Fruit fly (Drosophila melanogaster) whole organism, embryonic: ENCODE measurements around the gene ple.

ENCODE experiments used
- CG10543 ChIP-seq: fragments of 200-800 bp; sonication (Bioruptor generic); optimal IDR thresholded peaks from 3 replicates; lab custom pipeline; 2017; ENCODE audit warnings: missing biosample characterization, mild to moderate bottlenecking, missing genetic modification characterization, moderate library complexity
- CG10565 ChIP-seq: fragments of 200-800 bp; sonication (Bioruptor generic); optimal IDR thresholded peaks from 3 replicates; lab custom pipeline; 2016; ENCODE audit warnings: missing biosample characterization, mild to moderate bottlenecking, missing genetic modification characterization
- CG11723 ChIP-seq: fragments of 200-800 bp; sonication (Bioruptor generic); optimal IDR thresholded peaks from 2 replicates; lab custom pipeline; 2017; ENCODE audit warnings: missing biosample characterization, mild to moderate bottlenecking, missing genetic modification characterization
- CG13624 ChIP-seq: fragments of 200-800 bp; sonication (Bioruptor generic); optimal IDR thresholded peaks from 2 replicates; lab custom pipeline; 2016; ENCODE audit warnings: missing biosample characterization, missing genetic modification characterization
- CG14014 ChIP-seq: fragments of 200-800 bp; sonication (Bioruptor generic); IDR thresholded peaks from 2 replicates; pipeline ENCODE4 v1.3.6; 2022; ENCODE audit warnings: missing biosample characterization, missing genetic modification characterization
- CG14050 ChIP-seq: fragments of 200-800 bp; sonication (Bioruptor generic); IDR thresholded peaks from 3 replicates; pipeline ENCODE4 v1.3.6; 2022; ENCODE audit warnings: missing biosample characterization, missing genetic modification characterization
- CG16779 ChIP-seq: fragments of 200-800 bp; sonication (Bioruptor generic); IDR thresholded peaks from 2 replicates; pipeline ENCODE4 v1.3.6; 2022; ENCODE audit warnings: missing biosample characterization, missing genetic modification characterization
- CG17361 ChIP-seq: fragments of 200-800 bp; sonication (Bioruptor generic); IDR thresholded peaks from 3 replicates; pipeline ENCODE4 v1.3.6; 2022; ENCODE audit warnings: missing biosample characterization, missing genetic modification characterization
- CG1792 ChIP-seq: fragments of 200-800 bp; sonication (Bioruptor generic); optimal IDR thresholded peaks from 2 replicates; lab custom pipeline; 2016; ENCODE audit warnings: missing biosample characterization, missing genetic modification characterization
- CG18011 ChIP-seq: fragments of 200-800 bp; sonication (Bioruptor generic); optimal IDR thresholded peaks from 2 replicates; lab custom pipeline; 2017; ENCODE audit warnings: missing biosample characterization, missing genetic modification characterization, mild to moderate bottlenecking, moderate library complexity, missing genotype
- CG1832 ChIP-seq: fragments of 200-800 bp; sonication (Bioruptor generic); optimal IDR thresholded peaks from 2 replicates; lab custom pipeline; 2017; ENCODE audit warnings: missing biosample characterization, mild to moderate bottlenecking, missing genetic modification characterization, inconsistent platforms
- CG2678 ChIP-seq: fragments of 200-800 bp; sonication (Bioruptor generic); optimal IDR thresholded peaks from 3 replicates; lab custom pipeline; 2019; ENCODE audit warnings: missing biosample characterization, mild to moderate bottlenecking, missing genetic modification characterization, moderate library complexity
- CG32772 ChIP-seq: fragments of 200-800 bp; sonication (Bioruptor generic); IDR thresholded peaks from 2 replicates; pipeline ENCODE4 v1.3.6; 2022; ENCODE audit warnings: missing biosample characterization, missing genetic modification characterization
- CG33557 ChIP-seq: fragments of 200-800 bp; sonication (Bioruptor generic); optimal IDR thresholded peaks from 2 replicates; lab custom pipeline; 2019; ENCODE audit warnings: missing biosample characterization, mild to moderate bottlenecking, missing genetic modification characterization, moderate library complexity
- CG3838 ChIP-seq: fragments of 200-800 bp; sonication (Bioruptor generic); optimal IDR thresholded peaks from 3 replicates; lab custom pipeline; 2016; ENCODE audit warnings: missing biosample characterization, missing genetic modification characterization
- CG3995 ChIP-seq: fragments of 200-800 bp; sonication (Bioruptor generic); optimal IDR thresholded peaks from 3 replicates; lab custom pipeline; 2016; ENCODE audit warnings: missing biosample characterization, missing genetic modification characterization
- CG4404 ChIP-seq: fragments of 200-800 bp; sonication (Bioruptor generic); IDR thresholded peaks from 2 replicates; pipeline ENCODE4 v1.3.6; 2022; ENCODE audit warnings: missing biosample characterization, missing genetic modification characterization
- CG6689 ChIP-seq: fragments of 200-800 bp; sonication (Bioruptor generic); IDR thresholded peaks from 2 replicates; pipeline ENCODE4 v1.3.6; 2022; ENCODE audit warnings: missing biosample characterization, missing genetic modification characterization
- CG6765 ChIP-seq: fragments of 200-800 bp; sonication (Bioruptor generic); optimal IDR thresholded peaks from 3 replicates; lab custom pipeline; 2017; ENCODE audit warnings: missing biosample characterization, mild to moderate bottlenecking, missing genetic modification characterization
- CG7271 ChIP-seq: fragments of 200-800 bp; sonication (Bioruptor generic); optimal IDR thresholded peaks from 2 replicates; lab custom pipeline; 2018; ENCODE audit warnings: missing biosample characterization, mild to moderate bottlenecking, missing genetic modification characterization, moderate library complexity
- CG7357 ChIP-seq: fragments of 200-800 bp; sonication (Bioruptor generic); IDR thresholded peaks from 3 replicates; pipeline ENCODE4 v1.3.6; 2022; ENCODE audit warnings: missing biosample characterization, missing genetic modification characterization
- CG7963 ChIP-seq: fragments of 200-800 bp; sonication (Bioruptor generic); IDR thresholded peaks from 3 replicates; pipeline ENCODE4 v1.3.6; 2022; ENCODE audit warnings: missing biosample characterization, missing genetic modification characterization; ENCODE audit not compliant: partially characterized antibody
- CG8359 ChIP-seq: fragments of 200-800 bp; sonication (Bioruptor generic); optimal IDR thresholded peaks from 2 replicates; lab custom pipeline; 2017; ENCODE audit warnings: missing biosample characterization, mild to moderate bottlenecking, missing genetic modification characterization, borderline replicate concordance
- CG9215 ChIP-seq: fragments of 200-800 bp; sonication (Bioruptor generic); IDR thresholded peaks from 2 replicates; pipeline ENCODE4 v1.3.6; 2022; ENCODE audit warnings: missing biosample characterization, missing genetic modification characterization
- CG9797 ChIP-seq: fragments of 200-800 bp; sonication (Bioruptor generic); optimal IDR thresholded peaks from 3 replicates; lab custom pipeline; 2018; ENCODE audit warnings: missing biosample characterization, mild to moderate bottlenecking, missing genetic modification characterization
- CG9876 ChIP-seq: fragments of 200-800 bp; sonication (Bioruptor generic); optimal IDR thresholded peaks from 2 replicates; lab custom pipeline; 2016; ENCODE audit warnings: missing biosample characterization, missing genetic modification characterization
- CG9932 ChIP-seq: fragments of 200-800 bp; sonication (Bioruptor generic); IDR thresholded peaks from 2 replicates; pipeline ENCODE4 v1.3.6; 2022; ENCODE audit warnings: missing biosample characterization, missing genetic modification characterization
- D19A ChIP-seq: fragments of 200-800 bp; optimal IDR thresholded peaks from 3 replicates; lab custom pipeline; 2019; ENCODE audit warnings: missing biosample characterization, mild to moderate bottlenecking, missing genetic modification characterization, moderate library complexity
- GATAe ChIP-seq: fragments of 200-800 bp; sonication (Bioruptor generic); conservative IDR thresholded peaks from 2 replicates; pipeline ENCODE4 v1.3.6; 2022; ENCODE audit warnings: missing biosample characterization, missing genetic modification characterization
- Gug ChIP-seq: fragments of 200-800 bp; sonication (Bioruptor generic); IDR thresholded peaks from 4 replicates; pipeline ENCODE4 v1.3.6; 2022; ENCODE audit warnings: missing biosample characterization, missing genetic modification characterization
- Hr78 ChIP-seq, 2 experiments: fragments of 200-800 bp in 1 of 2; fragments of >200 bp in 1 of 2; sonication (Bioruptor generic) in 1 of 2; optimal IDR thresholded peaks; 2 replicates each; lab custom pipeline; 2017 to 2019; ENCODE audit warnings: missing biosample characterization in 2 of 2, missing genetic modification characterization in 2 of 2, mild to moderate bottlenecking in 1 of 2, moderate library complexity in 1 of 2
- MESR4 ChIP-seq: fragments of 200-800 bp; sonication (Bioruptor generic); optimal IDR thresholded peaks from 2 replicates; lab custom pipeline; 2018; ENCODE audit warnings: missing biosample characterization, mild to moderate bottlenecking, missing genetic modification characterization, moderate library complexity
- NK7.1 ChIP-seq: fragments of 200-800 bp; sonication (Bioruptor generic); optimal IDR thresholded peaks from 3 replicates; lab custom pipeline; 2016; ENCODE audit warnings: missing biosample characterization, missing genetic modification characterization
- Nf-YA ChIP-seq: fragments of 200-800 bp; sonication (Bioruptor generic); IDR thresholded peaks from 2 replicates; pipeline ENCODE4 v1.3.6; 2022; ENCODE audit warnings: missing biosample characterization, missing genetic modification characterization
- Side ChIP-seq: fragments of 200-800 bp; sonication (Bioruptor generic); optimal IDR thresholded peaks from 2 replicates; lab custom pipeline; 2016; ENCODE audit warnings: missing biosample characterization, missing genetic modification characterization
- Sin3A ChIP-seq: fragments of >200 bp; optimal IDR thresholded peaks from 2 replicates; lab custom pipeline; 2018
- Trl ChIP-seq, 3 experiments: fragments of >200 bp in 2 of 3; fragments of 200-800 bp in 1 of 3; sonication (Bioruptor generic) in 1 of 3; optimal IDR thresholded peaks; 2 replicates in 1 of 3; 3 replicates in 2 of 3; lab custom pipeline; 2016 to 2017; ENCODE audit warnings: missing biosample characterization in 1 of 3, missing genetic modification characterization in 1 of 3
- fd3F ChIP-seq: fragments of 200-800 bp; sonication (Bioruptor generic); optimal IDR thresholded peaks from 2 replicates; lab custom pipeline; 2018; ENCODE audit warnings: missing biosample characterization, mild to moderate bottlenecking, missing genetic modification characterization, moderate library complexity
- jumu ChIP-seq: fragments of 200-800 bp; sonication (Bioruptor generic); optimal IDR thresholded peaks from 3 replicates; lab custom pipeline; 2016; ENCODE audit warnings: missing biosample characterization, missing genetic modification characterization
- mld ChIP-seq: fragments of 200-800 bp; sonication (Bioruptor generic); IDR thresholded peaks from 3 replicates; pipeline ENCODE4 v1.3.6; 2022; ENCODE audit warnings: missing biosample characterization, missing genetic modification characterization; ENCODE audit not compliant: partially characterized antibody
- nom ChIP-seq: fragments of 200-800 bp; sonication (Bioruptor generic); optimal IDR thresholded peaks from 2 replicates; lab custom pipeline; 2017; ENCODE audit warnings: missing biosample characterization, missing genetic modification characterization, mild to moderate bottlenecking, moderate library complexity, missing genetic modification reagents
- rib ChIP-seq: fragments of 200-800 bp; sonication (Bioruptor generic); IDR thresholded peaks from 2 replicates; pipeline ENCODE4 v1.3.6; 2022; ENCODE audit warnings: missing biosample characterization, missing genetic modification characterization
- run ChIP-seq: fragments of 200-800 bp; sonication (Bioruptor generic); optimal IDR thresholded peaks from 3 replicates; lab custom pipeline; 2018; ENCODE audit warnings: missing biosample characterization, mild to moderate bottlenecking, missing genetic modification characterization
- sc ChIP-seq, 3 experiments: fragments of >200 bp in 2 of 3; fragments of 200-800 bp in 1 of 3; sonication (Bioruptor generic) in 1 of 3; optimal IDR thresholded peaks; 2 replicates in 2 of 3; 3 replicates in 1 of 3; lab custom pipeline; 2017; ENCODE audit warnings: mild to moderate bottlenecking in 1 of 3, missing biosample characterization in 1 of 3, missing genetic modification characterization in 1 of 3, missing genetic modification reagents in 1 of 3
- sqz ChIP-seq: fragments of 200-800 bp; sonication (Bioruptor generic); optimal IDR thresholded peaks from 3 replicates; lab custom pipeline; 2018; ENCODE audit warnings: missing biosample characterization, mild to moderate bottlenecking, missing genetic modification characterization
- ttk ChIP-seq: fragments of 200-800 bp; sonication (Bioruptor generic); IDR thresholded peaks from 2 replicates; pipeline ENCODE4 v2.1.2; 2022; ENCODE audit warnings: missing biosample characterization, missing genetic modification characterization
- vvl ChIP-seq: fragments of 200-800 bp; sonication (Bioruptor generic); IDR thresholded peaks from 2 replicates; pipeline ENCODE4 v1.3.6; 2022; ENCODE audit warnings: missing biosample characterization, missing genetic modification characterization
- zfh1 ChIP-seq: fragments of 200-800 bp; sonication (Bioruptor generic); IDR thresholded peaks from 3 replicates; pipeline ENCODE4 v1.3.6; 2022; ENCODE audit warnings: missing biosample characterization, missing genetic modification characterization

Gene ple

DNA sequence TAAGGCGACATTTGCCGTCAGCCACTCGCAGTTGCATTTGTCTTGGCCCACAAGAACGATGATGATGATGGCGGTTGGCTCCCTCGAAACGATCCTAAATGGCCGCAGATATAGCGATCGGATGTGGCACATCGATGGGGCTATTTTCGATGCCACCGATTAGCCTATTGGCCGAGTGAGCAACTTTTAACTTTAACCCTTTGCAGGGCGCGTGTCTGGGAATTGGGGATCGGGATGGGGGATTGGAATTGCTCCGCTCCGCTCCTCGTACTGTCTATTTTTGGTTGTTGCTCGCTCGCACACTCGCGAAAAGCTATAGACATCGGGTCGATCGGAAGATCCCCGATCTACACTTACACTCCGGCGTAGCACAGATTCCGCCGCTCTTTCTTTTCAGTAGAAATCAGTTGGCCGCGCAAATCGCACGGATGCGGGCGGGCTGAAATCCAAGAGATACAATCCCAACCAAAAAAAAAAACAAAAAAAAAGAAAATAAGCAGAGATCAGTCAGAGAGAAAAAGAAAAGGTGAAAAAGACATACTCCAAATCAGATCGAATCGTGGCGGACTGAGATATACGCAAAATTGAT, 14.8 kb downstream of the ple start, which contains the start of gene CG8519 (continued):
- TF ChIP-seq CG1832 (GFP tag; lab: Kevin White, UChicago) (no peak), rib (GFP tag; lab: Robert Waterston, UW) (0 out of 2 replicates have a peak, but pooled peaks have one; percentile 46), CG6689 (no peak), CG32772 (peak; percentile 36; the same call in 1 of the 2 replicates), CG10543 (GFP tag; lab: Kevin White, UChicago) (peak; percentile 27), Trl (optimal IDR thresholded peaks at IDR 0.05; lab: Kevin White, UChicago) (peak in 1 of 2 experiments; percentile 14), Trl (GFP tag; optimal IDR thresholded peaks at IDR 0.05; lab: Kevin White, UChicago) (no peak)

- TF ChIP-seq fd3F (GFP tag; lab: Kevin White, UChicago) (no peak), CG7271 (peak; percentile 40), CG9876 (GFP tag; lab: Kevin White, UChicago) (no peak), CG4404 (no peak), Gug (GFP tag; lab: Robert Waterston, UW) (no peak), CG7357 (GFP tag; lab: Robert Waterston, UW) (no peak), vvl (GFP tag; lab: Robert Waterston, UW) (peak; percentile 83), CG11723 (GFP tag; lab: Kevin White, UChicago) (no peak), CG14050 (no peak; the same call in 2 of the 3 replicates), CG9215 (no peak), Side (GFP tag; lab: Kevin White, UChicago) (peak; percentile 48), jumu (GFP tag; lab: Kevin White, UChicago) (peak; percentile 23), CG9932 (GFP tag; lab: Robert Waterston, UW) (peak; percentile 55; the same call in 1 of the 2 replicates), CG17361 (GFP tag; lab: Robert Waterston, UW) (no peak), sqz (peak; percentile 97), CG7963 (GFP tag; lab: Robert Waterston, UW) (no peak), MESR4 (no peak), CG10565 (GFP tag; lab: Kevin White, UChicago) (no peak), CG33557 (no peak), mld (GFP tag; lab: Robert Waterston, UW) (0 out of 3 replicates have a peak, but pooled peaks have one; percentile 19), CG8359 (GFP tag; lab: Kevin White, UChicago) (no peak), Sin3A (lab: Kevin White, UChicago) (no peak), zfh1 (GFP tag; lab: Robert Waterston, UW) (no peak; the same call in 1 of the 3 replicates), Hr78 (GFP tag; optimal IDR thresholded peaks at IDR 0.05; lab: Kevin White, UChicago) (no peak), CG6765 (GFP tag; lab: Kevin White, UChicago) (peak; percentile 57), GATAe (GFP tag; lab: Robert Waterston, UW) (no peak), CG18011 (no peak), sc (optimal IDR thresholded peaks at IDR 0.05; lab: Kevin White, UChicago) (no peak), sc (GFP tag; optimal IDR thresholded peaks at IDR 0.05; lab: Kevin White, UChicago) (no peak), CG14014 (GFP tag; lab: Robert Waterston, UW) (no peak; the same call in 1 of the 2 replicates), Nf-YA (GFP tag; lab: Robert Waterston, UW) (no peak), CG9797 (GFP tag; lab: Kevin White, UChicago) (no peak), CG3995 (GFP tag; lab: Kevin White, UChicago) (no peak), nom (GFP tag; lab: Kevin White, UChicago) (peak; percentile 30), NK7.1 (no peak), D19A (tag; lab: Kevin White, UChicago) (peak; percentile 36), CG13624 (peak; percentile 50), CG2678 (tag; lab: Kevin White, UChicago) (peak; percentile 34), run (tag; lab: Kevin White, UChicago) (peak; percentile 36), CG3838 (GFP tag; lab: Kevin White, UChicago) (no peak), ttk (GFP tag; lab: Robert Waterston, UW) (peak; percentile 34; the same call in 1 of the 2 replicates), CG16779 (GFP tag; lab: Robert Waterston, UW) (no peak), CG1792 (GFP tag; lab: Kevin White, UChicago) (no peak)
Measured at dm6 chr3L:6703368-6703807, 15.9 kb downstream of the ple start, which contains the start of gene SP1173. Gene SP1173 (minus strand): TSS chr3L:6703521.
